Fruit fly (Drosophila melanogaster): ENCODE measurements around the gene Ubc2.

- TF ChIP-seq Met (GFP tag; optimal IDR thresholded peaks at IDR 0.05) (peak; percentile 29), acj6 (GFP tag; optimal IDR thresholded peaks at IDR 0.05) (peak; percentile 36), Blimp-1 (GFP tag; optimal IDR thresholded peaks at IDR 0.05) (no peak), esn (GFP tag; optimal IDR thresholded peaks at IDR 0.05) (peak; percentile 50)
These were observed 7.2 kb downstream of the Ubc2 start, which contains the start of gene CG6495 for dm6 chr2L:10760422-10761166.
